Comparison of ENCODE assay signal across 6 worm cellular contexts in the genomic region with DNA sequence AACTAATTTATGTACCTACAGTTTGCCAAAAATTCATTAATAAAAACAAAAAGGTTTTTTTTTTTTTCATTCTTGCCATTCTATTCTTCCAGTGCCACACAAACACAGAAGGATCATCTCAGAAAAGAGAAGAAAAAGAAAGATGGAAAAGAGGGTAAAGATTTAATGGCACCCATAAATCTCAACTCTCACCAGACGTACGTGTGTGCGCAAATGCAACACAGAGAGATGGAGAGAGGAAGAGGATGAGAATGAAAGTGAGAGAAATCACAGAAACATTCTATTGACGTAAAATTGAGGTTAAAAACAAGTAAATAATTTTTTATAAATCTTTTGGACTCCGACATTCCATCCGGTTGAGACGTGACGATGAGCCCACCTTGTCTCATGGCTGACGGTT.
TF ChIP-seq lines count a peak whose summit lies in the region.

No protein-coding gene starts in this region.

TF ChIP-seq in whole organism, L1 larva, 84 proteins besides CTCF, POLR2A, EP300 and RAD21 (continues in another document):
- TF ChIP-seq sox-4 (tag; optimal IDR thresholded peaks at IDR 0.05; lab: Kevin White, UChicago) (no peak), swsn-7 (tag; optimal IDR thresholded peaks at IDR 0.05; lab: Kevin White, UChicago) (no peak), unc-62 (GFP tag; optimal IDR thresholded peaks at IDR 0.05; lab: Kevin White, UChicago) (no peak), hpl-2 (GFP tag; optimal IDR thresholded peaks at IDR 0.05; lab: Kevin White, UChicago) (no peak), C34B4.2 (tag; optimal IDR thresholded peaks at IDR 0.05; lab: Kevin White, UChicago) (no peak), lsy-2 (tag; optimal IDR thresholded peaks at IDR 0.05; lab: Kevin White, UChicago) (peak; percentile 42 to 45), efl-3 (GFP tag; optimal IDR thresholded peaks at IDR 0.05; lab: Kevin White, UChicago) (no peak), ztf-4 (tag; optimal IDR thresholded peaks at IDR 0.05; lab: Kevin White, UChicago) (no peak), lin-14 (GFP tag; optimal IDR thresholded peaks at IDR 0.05; lab: Kevin White, UChicago) (peak; percentile 64), pag-3 (tag; optimal IDR thresholded peaks at IDR 0.05; lab: Kevin White, UChicago; ENCODE audit: borderline replicate concordance, insufficient read depth) (peak; percentile 83), mef-2 (tag; optimal IDR thresholded peaks at IDR 0.05; lab: Kevin White, UChicago) (no peak), lin-15B (tag; optimal IDR thresholded peaks at IDR 0.05; lab: Kevin White, UChicago) (no peak), unc-86 (tag; optimal IDR thresholded peaks at IDR 0.05; lab: Kevin White, UChicago) (no peak), isw-1 (GFP tag; IDR thresholded peaks at IDR 0.05; lab: Robert Waterston, UW) (no peak), ceh-63 (GFP tag; optimal IDR thresholded peaks at IDR 0.05; lab: Kevin White, UChicago) (no peak)

TF ChIP-seq in whole organism, L2 larva, 48 proteins besides CTCF, POLR2A, EP300 and RAD21:
- TF ChIP-seq mab-5 (tag; optimal IDR thresholded peaks at IDR 0.05; lab: Kevin White, UChicago) (peak; percentile 87), C34F6.9 (tag; optimal IDR thresholded peaks at IDR 0.05; lab: Kevin White, UChicago) (peak; percentile 51), nhr-129 (tag; optimal IDR thresholded peaks at IDR 0.05; lab: Kevin White, UChicago) (peak; percentile 22), elt-1 (tag; optimal IDR thresholded peaks at IDR 0.05; lab: Kevin White, UChicago) (no peak), lsy-2 (tag; optimal IDR thresholded peaks at IDR 0.05; lab: Kevin White, UChicago) (peak in 1 of 2 experiments; percentile 52), lin-39 (tag; optimal IDR thresholded peaks at IDR 0.05; lab: Kevin White, UChicago) (no peak), crh-2 (tag; optimal IDR thresholded peaks at IDR 0.05; lab: Kevin White, UChicago) (peak; percentile 19), ZK546.5 (tag; optimal IDR thresholded peaks at IDR 0.05; lab: Kevin White, UChicago) (no peak), blmp-1 (tag; optimal IDR thresholded peaks at IDR 0.05; lab: Kevin White, UChicago; ENCODE audit: insufficient read depth) (peak; percentile 4), nhr-25 (tag; optimal IDR thresholded peaks at IDR 0.05; lab: Kevin White, UChicago) (no peak), unc-55 (GFP tag; optimal IDR thresholded peaks at IDR 0.05; lab: Kevin White, UChicago) (peak; percentile 62), sma-9 (GFP tag; optimal IDR thresholded peaks at IDR 0.05; lab: Kevin White, UChicago) (no peak), sma-9 (tag; optimal IDR thresholded peaks at IDR 0.05; lab: Kevin White, UChicago) (no peak), ztf-4 (tag; optimal IDR thresholded peaks at IDR 0.05; lab: Kevin White, UChicago) (no peak), nhr-10 (tag; optimal IDR thresholded peaks at IDR 0.05; lab: Kevin White, UChicago) (no peak)

TF ChIP-seq in whole organism, L3 larva, 47 proteins besides CTCF, POLR2A, EP300 and RAD21:
- TF ChIP-seq skn-1 (tag; optimal IDR thresholded peaks at IDR 0.05; lab: Kevin White, UChicago) (no peak), nfya-1 (tag; optimal IDR thresholded peaks at IDR 0.05; lab: Kevin White, UChicago; ENCODE audit: insufficient read depth) (peak; percentile 46), nhr-67 (tag; optimal IDR thresholded peaks at IDR 0.05; lab: Kevin White, UChicago) (no peak), egl-5 (tag; optimal IDR thresholded peaks at IDR 0.05; lab: Kevin White, UChicago) (peak; percentile 89), tbx-2 (tag; optimal IDR thresholded peaks at IDR 0.05; lab: Kevin White, UChicago) (no peak)

TF ChIP-seq in whole organism, L4 larva, 104 proteins besides CTCF, POLR2A, EP300 and RAD21:
- TF ChIP-seq daf-16 (GFP tag; optimal IDR thresholded peaks at IDR 0.05; lab: Kevin White, UChicago) = peak in 1 of 2 experiments; percentile 72
- TF ChIP-seq daf-16 (tag; optimal IDR thresholded peaks at IDR 0.05; lab: Kevin White, UChicago) = no peak
- no peak for TF ChIP-seq nhr-76 (tag; optimal IDR thresholded peaks at IDR 0.05; lab: Kevin White, UChicago)
- TF ChIP-seq lsy-2 (tag; optimal IDR thresholded peaks at IDR 0.05; lab: Kevin White, UChicago) = peak in 1 of 2 experiments; percentile 10
- TF ChIP-seq arid-1 (GFP tag; conservative IDR thresholded peaks at IDR 0.05; lab: Robert Waterston, UW) = no peak
- peak; percentile 23 for TF ChIP-seq nhr-11 (tag; optimal IDR thresholded peaks at IDR 0.05; lab: Kevin White, UChicago)
TF ChIP-seq in whole organism, L4 larva: peak in this region for 3.

TF ChIP-seq in whole organism, late embryonic, 69 proteins besides CTCF, POLR2A, EP300 and RAD21:
- peak; percentile 6 for TF ChIP-seq ceh-18 (tag; optimal IDR thresholded peaks at IDR 0.05; lab: Kevin White, UChicago)
- no peak for TF ChIP-seq mec-3 (tag; optimal IDR thresholded peaks at IDR 0.05; lab: Kevin White, UChicago; ENCODE audit: borderline replicate concordance)
- TF ChIP-seq unc-55 (GFP tag; optimal IDR thresholded peaks at IDR 0.05; lab: Kevin White, UChicago) = peak; percentile 80

TF ChIP-seq in whole organism, mixed stage, embryonic, 35 proteins besides CTCF, POLR2A, EP300 and RAD21:
- no peak for TF ChIP-seq nhr-12 (tag; optimal IDR thresholded peaks at IDR 0.05; lab: Kevin White, UChicago)
- TF ChIP-seq mab-5 (tag; optimal IDR thresholded peaks at IDR 0.05; lab: Kevin White, UChicago) = peak; percentile 61
- TF ChIP-seq ztf-11 (tag; optimal IDR thresholded peaks at IDR 0.05; lab: Kevin White, UChicago) = no peak
- TF ChIP-seq unc-39 (tag; optimal IDR thresholded peaks at IDR 0.05; lab: Kevin White, UChicago) = no peak
- TF ChIP-seq hlh-1 (tag; optimal IDR thresholded peaks at IDR 0.05; lab: Kevin White, UChicago) = peak; percentile 71
- no peak for TF ChIP-seq ceh-39 (tag; optimal IDR thresholded peaks at IDR 0.05; lab: Kevin White, UChicago)
- TF ChIP-seq unc-62 (GFP tag; optimal IDR thresholded peaks at IDR 0.05; lab: Kevin White, UChicago) = peak; percentile 82
- TF ChIP-seq pha-4 (tag; optimal IDR thresholded peaks at IDR 0.05; lab: Kevin White, UChicago) = no peak
- TF ChIP-seq ceh-43 (GFP tag; optimal IDR thresholded peaks at IDR 0.05; lab: Kevin White, UChicago) = no peak
- peak; percentile 1 for TF ChIP-seq unc-120 (tag; optimal IDR thresholded peaks at IDR 0.05; lab: Kevin White, UChicago; ENCODE audit: poor library complexity, severe bottlenecking)
